Worm (Caenorhabditis elegans) whole organism, early embryonic: Measurements from ENCODE around the gene cogc-8.

Source experiments
- B0310.2 ChIP-seq: sonication (generic microtip); optimal IDR thresholded peaks from 2 replicates; lab custom pipeline; 2016; ENCODE audit warnings: mild to moderate bottlenecking, missing genetic modification characterization, missing compliant biosample characterization
- aly-1 ChIP-seq: sonication (generic microtip); optimal IDR thresholded peaks from 2 replicates; lab custom pipeline; 2016; ENCODE audit warnings: missing genetic modification characterization, missing compliant biosample characterization
- ama-1 ChIP-seq: fragments of 150-350 bp; optimal IDR thresholded peaks from 2 replicates; lab custom pipeline; 2014
- ceh-13 ChIP-seq: fragments of 200-800 bp; sonication (Bioruptor generic); optimal IDR thresholded peaks from 2 replicates; lab custom pipeline; 2018; ENCODE audit warnings: mild to moderate bottlenecking, missing genetic modification characterization, missing compliant biosample characterization
- ets-7 ChIP-seq: sonication (generic microtip); optimal IDR thresholded peaks from 2 replicates; lab custom pipeline; 2016; ENCODE audit warnings: missing genotype, missing genetic modification characterization, missing compliant biosample characterization
- hmbx-1 ChIP-seq: sonication (generic microtip); optimal IDR thresholded peaks from 2 replicates; lab custom pipeline; 2016; ENCODE audit warnings: mild to moderate bottlenecking, missing genetic modification characterization, missing compliant biosample characterization
- hnd-1 ChIP-seq: sonication (generic microtip); optimal IDR thresholded peaks from 2 replicates; lab custom pipeline; 2016; ENCODE audit warnings: missing genetic modification characterization, missing compliant biosample characterization
- tbx-11 ChIP-seq: fragments of 200-800 bp; sonication (Bioruptor generic); IDR thresholded peaks from 2 replicates; pipeline ENCODE4 v1.3.6; 2022; ENCODE audit warnings: missing genetic modification characterization, missing compliant biosample characterization
- tbx-37 ChIP-seq: fragments of 200-800 bp; sonication (Bioruptor generic); conservative IDR thresholded peaks from 2 replicates; pipeline ENCODE4 v1.3.6; 2022; ENCODE audit warnings: missing genetic modification reagents, missing genetic modification characterization, missing compliant biosample characterization

ce11 chrIV:244278-244677, 4.0 kb downstream of the cogc-8 start:
- no peak for TF ChIP-seq ceh-13 (GFP tag; lab: Kevin White, UChicago)
- no peak for TF ChIP-seq ama-1 (lab: Kevin White, UChicago)
- no peak for TF ChIP-seq tbx-11
- no peak for TF ChIP-seq tbx-37 (GFP tag; lab: Robert Waterston, UW)
- TF ChIP-seq aly-1 (tag; lab: Kevin White, UChicago) = no peak
- TF ChIP-seq hnd-1 (tag; lab: Kevin White, UChicago) = no peak
- TF ChIP-seq hmbx-1 (tag; lab: Kevin White, UChicago) = no peak
- no peak for TF ChIP-seq ets-7 (tag; lab: Kevin White, UChicago)
- TF ChIP-seq B0310.2 (tag; lab: Kevin White, UChicago) = no peak
